Worm (Caenorhabditis elegans) whole organism, midembryonic: ENCODE measurements around the gene E04D5.4.

Source experiments
- flt-1 ChIP-seq: fragments of 200-800 bp; sonication (Bioruptor generic); IDR thresholded peaks from 2 replicates; pipeline ENCODE4 v1.3.6; 2022; ENCODE audit warnings: missing genetic modification characterization, missing compliant biosample characterization
- med-1 ChIP-seq: sonication (generic microtip); optimal IDR thresholded peaks from 2 replicates; lab custom pipeline; 2017; ENCODE audit warnings: missing genetic modification characterization, mild to moderate bottlenecking, missing compliant biosample characterization, antibody characterized with exemption, missing genetic modification reagents; ENCODE audit not compliant: insufficient read depth
- ref-1 ChIP-seq: fragments of 200-800 bp; sonication (Bioruptor generic); conservative IDR thresholded peaks from 2 replicates; pipeline ENCODE4 v1.3.6; 2022; ENCODE audit warnings: missing genetic modification reagents, missing genetic modification characterization, missing compliant biosample characterization

DNA sequence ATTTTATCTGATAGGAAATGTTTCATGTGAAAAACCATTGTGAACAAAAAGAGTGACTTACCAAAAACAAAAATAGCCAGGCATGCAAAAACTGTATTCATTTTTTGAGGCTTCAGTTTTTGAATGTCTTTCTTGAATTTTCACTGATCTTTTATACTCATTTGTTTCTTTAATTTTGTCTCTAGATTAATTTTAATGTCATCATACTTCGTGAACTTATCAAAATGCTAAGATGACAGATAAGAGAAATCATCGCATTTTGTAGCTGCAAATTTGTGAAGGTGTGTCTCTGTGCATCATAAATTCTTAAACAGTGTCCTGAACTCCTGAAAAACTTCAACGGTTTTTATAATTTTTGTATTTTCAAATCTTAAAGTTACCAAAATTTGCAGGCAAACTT, 36.0 kb downstream of the E04D5.4 start, which contains the start of gene clec-58:
- TF ChIP-seq med-1 (GFP tag; lab: Kevin White, UChicago) (no peak), flt-1 (no peak), ref-1 (GFP tag; lab: Robert Waterston, UW) (no peak)
